Worm (Caenorhabditis elegans) whole organism, early embryonic: ENCODE data around the gene srh-1.
A peak's percentile ranks its signal among the peaks of the same experiment; 100 is the strongest.

Experiments
- B0310.2 ChIP-seq: sonication (generic microtip); optimal IDR thresholded peaks from 2 replicates; lab custom pipeline; 2016; ENCODE audit warnings: mild to moderate bottlenecking, missing genetic modification characterization, missing compliant biosample characterization
- F13C5.2 ChIP-seq: sonication (generic microtip); optimal IDR thresholded peaks from 2 replicates; lab custom pipeline; 2017; ENCODE audit warnings: mild to moderate bottlenecking, missing genetic modification characterization, inconsistent platforms, missing compliant biosample characterization
- aly-1 ChIP-seq: sonication (generic microtip); optimal IDR thresholded peaks from 2 replicates; lab custom pipeline; 2016; ENCODE audit warnings: missing genetic modification characterization, missing compliant biosample characterization
- ama-1 ChIP-seq: fragments of 150-350 bp; optimal IDR thresholded peaks from 2 replicates; lab custom pipeline; 2014
- ceh-13 ChIP-seq: fragments of 200-800 bp; sonication (Bioruptor generic); optimal IDR thresholded peaks from 2 replicates; lab custom pipeline; 2018; ENCODE audit warnings: mild to moderate bottlenecking, missing genetic modification characterization, missing compliant biosample characterization
- ceh-36 ChIP-seq: sonication (generic microtip); optimal IDR thresholded peaks from 2 replicates; lab custom pipeline; 2016; ENCODE audit warnings: missing genetic modification characterization, inconsistent platforms, missing compliant biosample characterization
- ets-7 ChIP-seq: sonication (generic microtip); optimal IDR thresholded peaks from 2 replicates; lab custom pipeline; 2016; ENCODE audit warnings: missing genotype, missing genetic modification characterization, missing compliant biosample characterization
- flt-1 ChIP-seq: fragments of 200-800 bp; sonication (Bioruptor generic); IDR thresholded peaks from 2 replicates; pipeline ENCODE4 v1.3.6; 2022; ENCODE audit warnings: missing genetic modification characterization, missing compliant biosample characterization
- hmbx-1 ChIP-seq: sonication (generic microtip); optimal IDR thresholded peaks from 2 replicates; lab custom pipeline; 2016; ENCODE audit warnings: mild to moderate bottlenecking, missing genetic modification characterization, missing compliant biosample characterization
- hmg-4 ChIP-seq: fragments of 200-800 bp; sonication (Bioruptor generic); optimal IDR thresholded peaks from 2 replicates; lab custom pipeline; 2018; ENCODE audit warnings: mild to moderate bottlenecking, missing genetic modification characterization, missing compliant biosample characterization
- hnd-1 ChIP-seq: sonication (generic microtip); optimal IDR thresholded peaks from 2 replicates; lab custom pipeline; 2016; ENCODE audit warnings: missing genetic modification characterization, missing compliant biosample characterization
- pes-1 ChIP-seq: fragments of 200-800 bp; sonication (Bioruptor generic); IDR thresholded peaks from 2 replicates; pipeline ENCODE4 v1.3.6; 2022; ENCODE audit warnings: missing genetic modification reagents, missing genetic modification characterization, missing compliant biosample characterization
- scrt-1 ChIP-seq: fragments of 200-800 bp; sonication (Bioruptor generic); IDR thresholded peaks from 2 replicates; pipeline ENCODE4 v1.3.6; 2022; ENCODE audit warnings: missing genetic modification characterization, missing compliant biosample characterization
- sea-1 ChIP-seq: fragments of 200-800 bp; sonication (Bioruptor generic); conservative IDR thresholded peaks from 2 replicates; pipeline ENCODE4 v1.3.6; 2022; ENCODE audit warnings: missing genetic modification characterization, missing compliant biosample characterization
- tbx-11 ChIP-seq: fragments of 200-800 bp; sonication (Bioruptor generic); IDR thresholded peaks from 2 replicates; pipeline ENCODE4 v1.3.6; 2022; ENCODE audit warnings: missing genetic modification characterization, missing compliant biosample characterization
- tbx-37 ChIP-seq: fragments of 200-800 bp; sonication (Bioruptor generic); conservative IDR thresholded peaks from 2 replicates; pipeline ENCODE4 v1.3.6; 2022; ENCODE audit warnings: missing genetic modification reagents, missing genetic modification characterization, missing compliant biosample characterization
- tra-4 ChIP-seq: sonication (generic microtip); optimal IDR thresholded peaks from 2 replicates; lab custom pipeline; 2017; ENCODE audit warnings: missing genetic modification characterization, missing compliant biosample characterization

srh-1 gene

ce11 chrV:11492456-11492855 is 6.8 kb downstream of the srh-1 start, which contains the start of gene T11F9.21:
TSS of gene T11F9.21 (plus strand) at chrV:11492756.
- TF ChIP-seq scrt-1 (GFP tag; lab: Robert Waterston, UW): no peak

- TF ChIP-seq hmbx-1 (tag; lab: Kevin White, UChicago) (no peak), aly-1 (tag; lab: Kevin White, UChicago) (no peak), ceh-13 (GFP tag; lab: Kevin White, UChicago) (no peak), pes-1 (GFP tag; lab: Robert Waterston, UW) (no peak), sea-1 (GFP tag; lab: Robert Waterston, UW) (no peak), ceh-36 (tag; lab: Kevin White, UChicago) (no peak), tbx-37 (GFP tag; lab: Robert Waterston, UW) (no peak), B0310.2 (tag; lab: Kevin White, UChicago) (no peak), scrt-1 (GFP tag; lab: Robert Waterston, UW) (no peak), flt-1 (GFP tag; lab: Robert Waterston, UW) (no peak), ama-1 (lab: Kevin White, UChicago) (no peak), hnd-1 (no peak), F13C5.2 (no peak), ets-7 (tag; lab: Kevin White, UChicago) (no peak), tra-4 (no peak), tbx-11 (no peak), hmg-4 (no peak)
Observed at ce11 chrV:11496283-11496682, 10.6 kb downstream of the srh-1 start, which contains the start of gene htrl-1. TSS of gene htrl-1 (minus strand) at chrV:11496383.

- TF ChIP-seq ets-7 (tag; lab: Kevin White, UChicago) (no peak), B0310.2 (tag; lab: Kevin White, UChicago) (no peak)
Observed at ce11 chrV:11497475-11497874, 11.8 kb downstream of the srh-1 start.

ce11 chrV:11499786-11500185 is 14.1 kb downstream of the srh-1 start:
- TF ChIP-seq sea-1 (GFP tag; lab: Robert Waterston, UW): no peak
- TF ChIP-seq pes-1 (GFP tag; lab: Robert Waterston, UW): no peak
- TF ChIP-seq ama-1 (lab: Kevin White, UChicago): no peak
- TF ChIP-seq ets-7 (tag; lab: Kevin White, UChicago): no peak
- no peak for TF ChIP-seq F13C5.2

- no peak for TF ChIP-seq hmg-4
- no peak for TF ChIP-seq pes-1 (GFP tag; lab: Robert Waterston, UW)
- TF ChIP-seq aly-1 (tag; lab: Kevin White, UChicago): no peak
- no peak for TF ChIP-seq ets-7 (tag; lab: Kevin White, UChicago)
- TF ChIP-seq tbx-11: no peak
- TF ChIP-seq B0310.2 (tag; lab: Kevin White, UChicago): no peak
- no peak for TF ChIP-seq hmbx-1 (tag; lab: Kevin White, UChicago)
- TF ChIP-seq hnd-1: no peak
- TF ChIP-seq tbx-37 (GFP tag; lab: Robert Waterston, UW): no peak
- TF ChIP-seq flt-1 (GFP tag; lab: Robert Waterston, UW): no peak
- no peak for TF ChIP-seq ceh-13 (GFP tag; lab: Kevin White, UChicago)
- no peak for TF ChIP-seq tra-4
- no peak for TF ChIP-seq ceh-36 (tag; lab: Kevin White, UChicago)
- TF ChIP-seq F13C5.2: no peak
- TF ChIP-seq sea-1 (GFP tag; lab: Robert Waterston, UW): no peak
- TF ChIP-seq ama-1 (lab: Kevin White, UChicago): no peak
Observed at ce11 chrV:11500980-11501379, 15.3 kb downstream of the srh-1 start.

ce11 chrV:11503081-11503751 is 17.6 kb downstream of the srh-1 start, which contains the start of gene C55A6.12:
TSS of gene C55A6.12 (minus strand) at chrV:11503131.
- TF ChIP-seq F13C5.2 (no peak), tbx-37 (GFP tag; lab: Robert Waterston, UW) (no peak), ama-1 (lab: Kevin White, UChicago) (no peak), hnd-1 (no peak), sea-1 (GFP tag; lab: Robert Waterston, UW) (no peak), ets-7 (tag; lab: Kevin White, UChicago) (no peak), tra-4 (no peak), pes-1 (GFP tag; lab: Robert Waterston, UW) (no peak), flt-1 (GFP tag; lab: Robert Waterston, UW) (no peak), tbx-11 (no peak), ceh-36 (tag; lab: Kevin White, UChicago) (no peak), scrt-1 (GFP tag; lab: Robert Waterston, UW) (no peak), ceh-13 (GFP tag; lab: Kevin White, UChicago) (no peak), B0310.2 (tag; lab: Kevin White, UChicago) (no peak)

- TF ChIP-seq sea-1 (GFP tag; lab: Robert Waterston, UW) (peak; percentile 57; the same call in 1 of the 2 replicates), scrt-1 (GFP tag; lab: Robert Waterston, UW) (0 out of 2 replicates have a peak, but pooled peaks have one; percentile 53), tbx-11 (peak; percentile 62; the same call in 1 of the 2 replicates), ets-7 (tag; lab: Kevin White, UChicago) (peak; percentile 15)
Observed at ce11 chrV:11504853-11505397, 19.3 kb downstream of the srh-1 start, which contains the start of the genes C55A6.1 and C55A6.10. TSS of gene C55A6.1 (minus strand) at chrV:11504968. TSS of gene C55A6.10 (plus strand) at chrV:11505347.

ce11 chrV:11506347-11506746 is 20.7 kb downstream of the srh-1 start:
- no peak for TF ChIP-seq pes-1 (GFP tag; lab: Robert Waterston, UW)
- no peak for TF ChIP-seq flt-1 (GFP tag; lab: Robert Waterston, UW)
- no peak for TF ChIP-seq tbx-11
- no peak for TF ChIP-seq tbx-37 (GFP tag; lab: Robert Waterston, UW)
- no peak for TF ChIP-seq ceh-36 (tag; lab: Kevin White, UChicago)
- TF ChIP-seq aly-1 (tag; lab: Kevin White, UChicago): no peak
- no peak for TF ChIP-seq hnd-1
- no peak for TF ChIP-seq ama-1 (lab: Kevin White, UChicago)
- no peak for TF ChIP-seq tra-4
- no peak for TF ChIP-seq ceh-13 (GFP tag; lab: Kevin White, UChicago)
- no peak for TF ChIP-seq hmbx-1 (tag; lab: Kevin White, UChicago)
- no peak for TF ChIP-seq sea-1 (GFP tag; lab: Robert Waterston, UW)
- TF ChIP-seq B0310.2 (tag; lab: Kevin White, UChicago): no peak
- TF ChIP-seq ets-7 (tag; lab: Kevin White, UChicago): no peak
- no peak for TF ChIP-seq hmg-4
